Worm (Caenorhabditis elegans): ENCODE measurements around the gene T16H12.13.

T16H12.13 gene

DNA sequence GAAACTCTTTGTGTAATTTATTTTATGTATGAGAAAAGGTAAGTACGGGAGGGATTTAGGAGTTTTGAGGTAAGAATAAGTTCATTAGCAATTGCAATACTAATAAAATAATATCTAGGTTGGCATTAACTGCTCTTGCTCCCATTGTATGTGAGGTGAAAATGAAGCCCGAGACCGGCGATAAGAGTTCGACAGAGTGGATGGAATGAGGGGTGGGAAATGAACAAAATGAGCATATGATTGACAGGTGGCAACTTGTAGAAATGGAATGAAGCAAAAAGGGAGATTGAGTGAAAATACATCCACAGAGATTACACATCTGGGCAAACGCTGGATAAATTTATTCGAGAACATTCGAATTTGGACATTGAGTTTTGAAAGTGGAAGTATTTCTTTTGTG is 6.4 kb upstream of the T16H12.13 start:
- TF ChIP-seq C16A3.4 (tag; optimal IDR thresholded peaks at IDR 0.05) (no peak), vab-15 (tag; optimal IDR thresholded peaks at IDR 0.05) (no peak), mab-9 (GFP tag; IDR thresholded peaks at IDR 0.05) (no peak), F16B12.6 (tag; optimal IDR thresholded peaks at IDR 0.05) (no peak), skn-1 (tag; optimal IDR thresholded peaks at IDR 0.05) (no peak), xbp-1 (tag; optimal IDR thresholded peaks at IDR 0.05) (no peak), tlp-1 (tag; optimal IDR thresholded peaks at IDR 0.05) (no peak)

DNA sequence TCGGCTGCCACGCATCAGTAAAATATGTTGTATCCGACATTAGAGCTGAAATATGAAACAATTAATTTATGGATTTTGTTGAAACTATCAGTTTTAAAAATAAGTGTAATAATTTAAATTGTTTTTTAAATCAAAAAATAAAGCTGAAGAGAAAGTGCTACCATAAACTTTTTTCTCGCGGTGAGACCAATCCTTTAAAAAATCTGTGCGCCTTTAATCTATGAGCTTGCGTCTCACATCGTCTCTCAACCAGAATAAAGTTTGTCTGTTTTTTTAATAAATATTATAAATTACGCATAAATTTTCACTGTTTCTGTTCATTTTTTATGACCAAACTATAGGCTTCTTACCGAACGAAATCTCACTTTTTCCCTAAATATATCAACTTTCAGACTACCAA is 2.0 kb upstream of the T16H12.13 start, which contains the start of gene T16H12.3:
TSS of gene T16H12.3 (minus strand) at position 51 of the 400 bp plus-strand sequence.
- no peak for TF ChIP-seq fkh-8 (tag; optimal IDR thresholded peaks at IDR 0.05)
- TF ChIP-seq mab-9 (GFP tag; IDR thresholded peaks at IDR 0.05): no peak
- TF ChIP-seq unc-62 (GFP tag; optimal IDR thresholded peaks at IDR 0.05): no peak
- no peak for TF ChIP-seq nhr-76 (tag; optimal IDR thresholded peaks at IDR 0.05)
- TF ChIP-seq elt-2 (tag; optimal IDR thresholded peaks at IDR 0.05): no peak
- no peak for TF ChIP-seq lir-3 (tag; optimal IDR thresholded peaks at IDR 0.05; ENCODE audit: poor library complexity)
- TF ChIP-seq nhr-90 (tag; optimal IDR thresholded peaks at IDR 0.05; ENCODE audit: poor library complexity): no peak
- no peak for TF ChIP-seq aha-1 (tag; optimal IDR thresholded peaks at IDR 0.05)
- no peak for TF ChIP-seq aly-2 (tag; optimal IDR thresholded peaks at IDR 0.05)
- TF ChIP-seq ceh-63 (GFP tag; optimal IDR thresholded peaks at IDR 0.05): no peak
- TF ChIP-seq lin-35 (GFP tag; optimal IDR thresholded peaks at IDR 0.05): no peak
- no peak for TF ChIP-seq nhr-47 (tag; optimal IDR thresholded peaks at IDR 0.05)
- TF ChIP-seq sptf-1 (tag; optimal IDR thresholded peaks at IDR 0.05): no peak

DNA sequence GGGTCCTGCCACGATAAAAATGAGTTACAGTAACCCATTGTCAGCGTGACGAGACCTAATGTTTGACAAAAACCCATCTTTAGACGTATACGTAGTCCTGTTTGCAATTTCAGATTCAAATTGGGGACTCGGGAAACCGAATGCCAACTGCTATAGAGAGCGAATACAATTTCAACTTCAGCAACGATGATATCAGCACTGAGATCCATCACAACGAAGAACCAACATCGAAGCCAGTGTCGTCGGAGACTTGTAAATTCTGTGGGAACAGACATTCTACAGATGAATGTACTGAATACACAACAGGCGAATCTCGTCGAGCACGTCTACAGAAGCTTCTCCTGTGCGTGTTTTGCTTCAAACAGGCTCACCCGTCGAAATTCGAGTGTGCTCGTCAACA is 371 bp downstream of the T16H12.13 start:
- no peak for TF ChIP-seq egl-27 (tag; optimal IDR thresholded peaks at IDR 0.05)
- TF ChIP-seq C04F5.9 (tag; optimal IDR thresholded peaks at IDR 0.05): no peak

DNA sequence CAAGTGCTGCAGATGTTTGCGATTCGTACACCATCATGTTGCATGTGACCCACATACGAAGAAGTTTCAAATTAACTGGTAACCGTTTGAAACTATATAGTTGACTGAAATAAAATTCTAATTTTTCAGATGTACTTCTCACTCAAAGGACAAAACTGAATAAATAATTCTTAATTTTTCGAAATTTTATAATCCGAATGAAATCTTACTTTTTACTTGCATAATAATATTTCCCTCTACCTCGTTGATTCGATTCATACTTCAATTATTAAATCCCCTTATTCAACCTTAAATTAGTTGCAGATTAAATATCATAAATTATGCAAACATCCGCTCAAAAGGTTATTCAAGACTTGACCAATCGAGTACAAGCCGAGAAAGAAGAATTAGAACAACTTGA is 780 bp downstream of the T16H12.13 start, which contains the start of gene T16H12.2:
TSS of gene T16H12.2 (plus strand) at position 301 of the 400 bp plus-strand sequence.
- TF ChIP-seq grh-1 (GFP tag; IDR thresholded peaks at IDR 0.05) (no peak), lir-3 (tag; optimal IDR thresholded peaks at IDR 0.05; ENCODE audit: poor library complexity) (no peak), C34B4.2 (tag; optimal IDR thresholded peaks at IDR 0.05) (no peak), irx-1 (tag; optimal IDR thresholded peaks at IDR 0.05) (no peak), mdl-1 (tag; optimal IDR thresholded peaks at IDR 0.05) (no peak), nhr-47 (tag; optimal IDR thresholded peaks at IDR 0.05) (no peak), lin-14 (GFP tag; optimal IDR thresholded peaks at IDR 0.05) (no peak), sox-4 (tag; optimal IDR thresholded peaks at IDR 0.05) (no peak), jun-1 (tag; optimal IDR thresholded peaks at IDR 0.05) (no peak), mef-2 (tag; optimal IDR thresholded peaks at IDR 0.05) (no peak), unc-130 (tag; optimal IDR thresholded peaks at IDR 0.05) (no peak)

DNA sequence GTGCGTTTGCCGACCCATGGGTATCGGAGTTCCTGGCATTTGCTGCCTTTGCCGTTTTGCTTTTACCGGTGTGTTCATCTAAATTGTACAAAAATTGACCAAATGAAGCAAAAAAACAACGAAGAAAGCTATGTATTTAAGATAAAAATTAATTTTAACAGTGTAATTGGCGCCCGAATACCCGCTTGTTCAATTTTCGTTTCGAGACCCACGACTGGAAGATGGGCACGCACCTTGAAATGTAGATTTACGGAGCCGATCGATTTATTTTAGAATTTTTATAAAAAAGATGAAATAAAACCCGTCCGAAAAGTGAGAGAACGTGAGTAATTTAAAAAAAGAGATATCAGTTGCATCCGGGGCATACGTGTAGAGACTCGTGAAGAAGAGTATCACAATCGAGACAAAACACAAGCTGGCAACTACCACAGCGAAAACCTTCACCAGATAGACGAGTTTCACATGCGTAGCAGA is 3.3 kb downstream of the T16H12.13 start, which contains the start of gene hal-2:
TSS of gene hal-2 (minus strand) at position 424 of the 474 bp plus-strand sequence.
- TF ChIP-seq egl-13 (tag; optimal IDR thresholded peaks at IDR 0.05): no peak
- no peak for TF ChIP-seq elt-2 (tag; optimal IDR thresholded peaks at IDR 0.05)
- TF ChIP-seq hlh-17 (GFP tag; optimal IDR thresholded peaks at IDR 0.05; ENCODE audit: borderline replicate concordance): no peak

DNA sequence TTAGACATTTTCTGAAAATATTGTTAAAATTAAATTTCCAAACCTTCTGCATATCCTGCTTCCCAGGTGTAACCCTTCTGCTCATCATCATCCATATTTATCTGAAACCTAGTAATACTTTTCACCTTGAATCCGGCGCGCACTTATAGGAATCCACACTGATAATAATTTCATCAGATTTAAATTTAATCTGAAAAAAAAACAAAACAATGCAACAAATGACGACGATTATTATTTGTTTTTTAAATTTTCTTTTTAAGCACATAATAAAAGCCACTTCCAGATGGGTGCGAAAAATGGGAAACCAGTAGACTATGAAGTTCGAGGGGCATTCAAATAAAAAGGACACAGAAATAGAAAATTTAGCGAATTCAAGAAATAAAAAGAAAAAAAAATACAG is 5.5 kb downstream of the T16H12.13 start, which contains the start of gene gtf-2H2C:
TSS of gene gtf-2H2C (minus strand) at position 101 of the 400 bp plus-strand sequence.
- TF ChIP-seq C34B4.2 (tag; optimal IDR thresholded peaks at IDR 0.05) (no peak), nhr-85 (tag) (peak; percentile 4)
